Fruit fly (Drosophila melanogaster): ENCODE data around the gene CG42784.

The CG42784 gene

dm6 chr2L:13528742-13529141 lies 113.5 kb downstream of the CG42784 start, which contains the start of gene CG33641:
TSS of gene CG33641 (plus strand) at chr2L:13529042.
- TF ChIP-seq Ets98B (GFP tag; IDR thresholded peaks at IDR 0.05): no peak
- no peak for TF ChIP-seq Pif1A (GFP tag; optimal IDR thresholded peaks at IDR 0.05)
- TF ChIP-seq CG32121 (GFP tag; IDR thresholded peaks at IDR 0.05): no peak
- no peak for TF ChIP-seq CG12605 (GFP tag; IDR thresholded peaks at IDR 0.05)
- no peak for TF ChIP-seq CG34367 (tag; optimal IDR thresholded peaks at IDR 0.05)
- no peak for TF ChIP-seq CG17806 (tag; optimal IDR thresholded peaks at IDR 0.05)
- TF ChIP-seq rn (GFP tag; IDR thresholded peaks at IDR 0.05): no peak
- no peak for TF ChIP-seq gl (tag; optimal IDR thresholded peaks at IDR 0.05)
- TF ChIP-seq fd96Ca (GFP tag; IDR thresholded peaks at IDR 0.05): no peak
- TF ChIP-seq CG9948 (tag; optimal IDR thresholded peaks at IDR 0.05): no peak
- no peak for TF ChIP-seq CG8159 (tag; optimal IDR thresholded peaks at IDR 0.05)
- TF ChIP-seq CG13204 (GFP tag; optimal IDR thresholded peaks at IDR 0.05): no peak
- no peak for TF ChIP-seq CG4496 (GFP tag; IDR thresholded peaks at IDR 0.05)
- TF ChIP-seq D1 (tag; optimal IDR thresholded peaks at IDR 0.05): no peak

DNA sequence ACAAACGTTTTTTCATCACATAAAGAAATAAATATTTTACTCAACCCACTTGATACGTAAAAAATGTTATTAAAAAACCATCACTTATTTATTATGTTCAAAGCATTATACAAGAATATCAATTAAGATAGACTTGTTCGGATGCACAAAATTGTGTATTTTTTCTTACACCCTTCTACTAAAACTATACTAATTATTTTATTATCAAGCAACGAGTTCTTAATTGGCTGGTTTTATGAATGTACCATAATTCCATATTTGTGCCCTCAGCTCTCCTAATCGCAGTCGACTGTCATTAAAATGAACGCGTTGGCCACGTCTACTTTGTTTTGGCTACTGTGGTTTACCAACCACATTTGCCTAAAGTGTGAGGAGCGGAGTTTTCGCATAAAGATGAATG lies 114.4 kb downstream of the CG42784 start, which contains the start of gene CG33642:
Gene CG33642 (plus strand): TSS at position 301 of the 400 bp plus-strand sequence.
- TF ChIP-seq CG8301 (tag; optimal IDR thresholded peaks at IDR 0.05): no peak
- TF ChIP-seq CG12605 (GFP tag; IDR thresholded peaks at IDR 0.05): no peak
- no peak for TF ChIP-seq Pif1B (GFP tag; optimal IDR thresholded peaks at IDR 0.05)
- TF ChIP-seq CG32121 (GFP tag; IDR thresholded peaks at IDR 0.05): no peak
- no peak for TF ChIP-seq D1 (tag; optimal IDR thresholded peaks at IDR 0.05)
- TF ChIP-seq EcR (GFP tag; optimal IDR thresholded peaks at IDR 0.05): no peak
- no peak for TF ChIP-seq CG10348 (GFP tag; IDR thresholded peaks at IDR 0.05)
- no peak for TF ChIP-seq CG13204 (GFP tag; optimal IDR thresholded peaks at IDR 0.05)
- no peak for TF ChIP-seq CG9948 (tag; optimal IDR thresholded peaks at IDR 0.05)

- TF ChIP-seq CG14655 (GFP tag; optimal IDR thresholded peaks at IDR 0.05): no peak
- no peak for TF ChIP-seq CG4496 (GFP tag; IDR thresholded peaks at IDR 0.05)
- no peak for TF ChIP-seq CG13204 (GFP tag; optimal IDR thresholded peaks at IDR 0.05)
- TF ChIP-seq CG12605 (GFP tag; IDR thresholded peaks at IDR 0.05): no peak
- no peak for TF ChIP-seq CG8301 (tag; optimal IDR thresholded peaks at IDR 0.05)
- TF ChIP-seq CG15710 (tag; optimal IDR thresholded peaks at IDR 0.05): no peak
- TF ChIP-seq CG9948 (tag; optimal IDR thresholded peaks at IDR 0.05): no peak
- TF ChIP-seq gl (tag; optimal IDR thresholded peaks at IDR 0.05): no peak
- no peak for TF ChIP-seq Snoo (tag; optimal IDR thresholded peaks at IDR 0.05)
- TF ChIP-seq D1 (tag; optimal IDR thresholded peaks at IDR 0.05): no peak
- TF ChIP-seq CG17806 (tag; optimal IDR thresholded peaks at IDR 0.05): no peak
Observed at dm6 chr2L:13530774-13531173, 115.5 kb downstream of the CG42784 start, which contains the start of gene CG33643. TSS of gene CG33643 (plus strand) at chr2L:13531074.

DNA sequence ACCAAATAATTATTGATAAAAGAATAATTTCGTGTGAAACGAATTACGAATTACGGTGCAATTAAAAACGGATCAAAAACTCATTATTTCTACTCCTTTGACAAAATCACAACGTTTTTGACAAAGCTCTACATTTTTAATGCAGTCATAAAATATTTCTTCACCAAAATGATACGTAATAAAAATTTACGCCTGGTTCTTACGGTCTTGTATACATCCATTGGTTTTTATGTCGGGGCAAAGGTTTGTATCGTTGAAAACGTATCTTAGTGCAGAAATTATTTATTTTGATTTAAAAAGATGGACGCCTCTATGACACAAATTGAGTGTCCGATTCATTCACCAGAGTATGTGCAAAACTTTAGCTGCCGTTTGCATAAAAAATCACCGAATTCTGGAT lies 116.6 kb downstream of the CG42784 start, which contains the start of gene CG33644:
Gene CG33644 (plus strand): TSS at position 301 of the 400 bp plus-strand sequence.
- no peak for TF ChIP-seq Pif1B (GFP tag; optimal IDR thresholded peaks at IDR 0.05)
- TF ChIP-seq CG10348 (GFP tag; IDR thresholded peaks at IDR 0.05): no peak
- no peak for TF ChIP-seq gl (tag; optimal IDR thresholded peaks at IDR 0.05)
- TF ChIP-seq rn (GFP tag; IDR thresholded peaks at IDR 0.05): no peak
- TF ChIP-seq CG12605 (GFP tag; IDR thresholded peaks at IDR 0.05): no peak
- TF ChIP-seq fd96Ca (GFP tag; IDR thresholded peaks at IDR 0.05): no peak
- no peak for TF ChIP-seq CG14655 (GFP tag; optimal IDR thresholded peaks at IDR 0.05)
- TF ChIP-seq CG13204 (GFP tag; optimal IDR thresholded peaks at IDR 0.05): no peak
- no peak for TF ChIP-seq Ets98B (GFP tag; IDR thresholded peaks at IDR 0.05)
- no peak for TF ChIP-seq CG8301 (tag; optimal IDR thresholded peaks at IDR 0.05)
- no peak for TF ChIP-seq CG8159 (tag; optimal IDR thresholded peaks at IDR 0.05)
- TF ChIP-seq CG17806 (tag; optimal IDR thresholded peaks at IDR 0.05): no peak
- TF ChIP-seq Pif1A (GFP tag; optimal IDR thresholded peaks at IDR 0.05): no peak
- TF ChIP-seq Snoo (tag; optimal IDR thresholded peaks at IDR 0.05): no peak
- no peak for TF ChIP-seq EcR (GFP tag; optimal IDR thresholded peaks at IDR 0.05)
- no peak for TF ChIP-seq D1 (tag; optimal IDR thresholded peaks at IDR 0.05)
- TF ChIP-seq CG9948 (tag; optimal IDR thresholded peaks at IDR 0.05): no peak
- no peak for TF ChIP-seq CG15710 (tag; optimal IDR thresholded peaks at IDR 0.05)
- no peak for TF ChIP-seq CG34367 (tag; optimal IDR thresholded peaks at IDR 0.05)

- TF ChIP-seq CG14655 (GFP tag; optimal IDR thresholded peaks at IDR 0.05) (no peak), CG32121 (GFP tag; IDR thresholded peaks at IDR 0.05) (no peak), Snoo (tag; optimal IDR thresholded peaks at IDR 0.05) (no peak), rn (GFP tag; IDR thresholded peaks at IDR 0.05) (no peak)
Observed at dm6 chr2L:13532524-13532923, 117.3 kb downstream of the CG42784 start, which contains the start of gene CG33645. TSS of gene CG33645 (plus strand) at chr2L:13532824.

DNA sequence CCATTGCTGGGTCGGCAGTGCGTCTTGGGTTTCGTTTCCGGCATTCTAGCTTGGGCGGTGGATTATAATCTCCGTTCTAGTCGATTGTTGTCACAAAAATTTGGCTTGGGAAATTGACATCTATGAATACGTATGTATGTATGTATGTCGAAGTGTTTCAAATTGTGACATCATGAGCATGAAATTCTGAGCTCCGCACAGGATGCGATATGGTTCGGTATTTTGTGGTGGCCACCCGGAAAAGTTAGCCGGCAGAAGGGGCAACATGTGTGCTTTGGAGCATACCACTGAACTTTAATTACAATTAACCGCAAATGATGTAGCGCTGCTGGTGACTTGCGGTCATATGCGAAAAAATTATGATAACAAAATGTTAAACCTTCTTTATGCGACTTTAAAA lies 120.4 kb downstream of the CG42784 start, which contains the start of gene CG15638:
Gene CG15638 (minus strand): TSS at position 101 of the 400 bp plus-strand sequence.
- no peak for TF ChIP-seq CG10348 (GFP tag; IDR thresholded peaks at IDR 0.05)
- no peak for TF ChIP-seq CG8301 (tag; optimal IDR thresholded peaks at IDR 0.05)
- no peak for TF ChIP-seq CG17806 (tag; optimal IDR thresholded peaks at IDR 0.05)
- TF ChIP-seq EcR (GFP tag; optimal IDR thresholded peaks at IDR 0.05): no peak
- TF ChIP-seq fd96Ca (GFP tag; IDR thresholded peaks at IDR 0.05): no peak
- TF ChIP-seq D1 (tag; optimal IDR thresholded peaks at IDR 0.05): no peak
- TF ChIP-seq CG13204 (GFP tag; optimal IDR thresholded peaks at IDR 0.05): no peak
- no peak for TF ChIP-seq CG8159 (tag; optimal IDR thresholded peaks at IDR 0.05)

dm6 chr2L:13540704-13541103 lies 125.5 kb downstream of the CG42784 start, which contains the start of gene CG16852:
TSS of gene CG16852 (plus strand) at chr2L:13540751.
- TF ChIP-seq CG8159 (tag; optimal IDR thresholded peaks at IDR 0.05) (no peak), CG8301 (tag; optimal IDR thresholded peaks at IDR 0.05) (no peak), fd96Ca (GFP tag; IDR thresholded peaks at IDR 0.05) (no peak), CG32121 (GFP tag; IDR thresholded peaks at IDR 0.05) (no peak), CG9948 (tag; optimal IDR thresholded peaks at IDR 0.05) (no peak), CG10348 (GFP tag; IDR thresholded peaks at IDR 0.05) (no peak), CG17806 (tag; optimal IDR thresholded peaks at IDR 0.05) (no peak), CG14655 (GFP tag; optimal IDR thresholded peaks at IDR 0.05) (no peak), Snoo (tag; optimal IDR thresholded peaks at IDR 0.05) (no peak), rn (GFP tag; IDR thresholded peaks at IDR 0.05) (no peak), Pif1B (GFP tag; optimal IDR thresholded peaks at IDR 0.05) (no peak), CG12605 (GFP tag; IDR thresholded peaks at IDR 0.05) (no peak), CG15710 (tag; optimal IDR thresholded peaks at IDR 0.05) (no peak), Ets98B (GFP tag; IDR thresholded peaks at IDR 0.05) (no peak)
